Worm (Caenorhabditis elegans): Measurements from ENCODE around the gene ace-1.

The ace-1 gene

ce11 chrX:16328328-16328727 is 38.8 kb upstream of the ace-1 start, which contains the start of gene C11G6.2:
Gene C11G6.2 (plus strand): TSS chrX:16328628.
- no peak for TF ChIP-seq daf-12 (tag; optimal IDR thresholded peaks at IDR 0.05)
- TF ChIP-seq set-16 (GFP tag; IDR thresholded peaks at IDR 0.05) = no peak
- TF ChIP-seq unc-62 (GFP tag; optimal IDR thresholded peaks at IDR 0.05 in 1 of 2) = peak in 1 of 2 experiments; percentile 51
- TF ChIP-seq unc-62 (tag; optimal IDR thresholded peaks at IDR 0.05) = no peak
- no peak for TF ChIP-seq Y105C5A.15 (GFP tag; IDR thresholded peaks at IDR 0.05)

- TF ChIP-seq dve-1 (tag; optimal IDR thresholded peaks at IDR 0.05; ENCODE audit: insufficient read depth) (peak; percentile 4), daf-16 (GFP tag; optimal IDR thresholded peaks at IDR 0.05) (no peak), daf-16 (tag; optimal IDR thresholded peaks at IDR 0.05) (peak; percentile 55), zag-1 (tag; optimal IDR thresholded peaks at IDR 0.05) (no peak)
These were observed 35.7 kb upstream of the ace-1 start for ce11 chrX:16331425-16331824.

- TF ChIP-seq R02D3.7 (tag; optimal IDR thresholded peaks at IDR 0.05) (no peak), mes-2 (tag; optimal IDR thresholded peaks at IDR 0.05; ENCODE audit: poor library complexity, severe bottlenecking) (peak; percentile 76), hmg-1.1 (GFP tag; IDR thresholded peaks at IDR 0.05) (peak; percentile 67), dpl-1 (GFP tag; optimal IDR thresholded peaks at IDR 0.05) (no peak), nhr-102 (tag; optimal IDR thresholded peaks at IDR 0.05) (no peak), zfp-3 (GFP tag; conservative IDR thresholded peaks at IDR 0.05) (no peak), nhr-25 (tag; optimal IDR thresholded peaks at IDR 0.05; ENCODE audit: borderline replicate concordance, insufficient read depth) (no peak), nhr-11 (tag; optimal IDR thresholded peaks at IDR 0.05) (peak; percentile 43), T26A8.4 (GFP tag; IDR thresholded peaks at IDR 0.05) (no peak), nhr-10 (tag; optimal IDR thresholded peaks at IDR 0.05) (no peak), dmd-8 (GFP tag; IDR thresholded peaks at IDR 0.05) (no peak), ceh-28 (tag; optimal IDR thresholded peaks at IDR 0.05) (no peak), sdz-12 (GFP tag; optimal IDR thresholded peaks at IDR 0.05) (no peak), ceh-20 (GFP tag; IDR thresholded peaks at IDR 0.05) (no peak), ceh-82 (tag; optimal IDR thresholded peaks at IDR 0.05) (no peak), spr-3 (GFP tag; optimal IDR thresholded peaks at IDR 0.05) (no peak), nhr-6 (tag; optimal IDR thresholded peaks at IDR 0.05) (peak; percentile 7), hif-1 (tag; optimal IDR thresholded peaks at IDR 0.05) (no peak), ceh-44 (GFP tag; IDR thresholded peaks at IDR 0.05) (no peak), gei-8 (GFP tag; optimal IDR thresholded peaks at IDR 0.05) (no peak), F26F4.8 (GFP tag; conservative IDR thresholded peaks at IDR 0.05) (no peak), ces-1 (GFP tag; optimal IDR thresholded peaks at IDR 0.05) (no peak), F37D6.2 (tag; optimal IDR thresholded peaks at IDR 0.05) (no peak), hlh-30 (tag; optimal IDR thresholded peaks at IDR 0.05; ENCODE audit: insufficient read depth) (peak; percentile 52), Y48G9A.11 (GFP tag; IDR thresholded peaks at IDR 0.05) (no peak), D1046.2 (GFP tag; IDR thresholded peaks at IDR 0.05) (no peak), F44E2.7 (GFP tag; IDR thresholded peaks at IDR 0.05) (no peak), unc-62 (GFP tag; optimal IDR thresholded peaks at IDR 0.05 in 1 of 2) (peak in 1 of 2 experiments; percentile 78), unc-62 (tag; optimal IDR thresholded peaks at IDR 0.05) (no peak), spr-1 (tag; optimal IDR thresholded peaks at IDR 0.05) (no peak), dmd-6 (GFP tag; IDR thresholded peaks at IDR 0.05) (peak; percentile 42; the same call in 1 of the 2 replicates), daf-12 (tag; optimal IDR thresholded peaks at IDR 0.05) (no peak), jun-1 (tag; optimal IDR thresholded peaks at IDR 0.05) (no peak), lin-15B (tag; optimal IDR thresholded peaks at IDR 0.05) (no peak), attf-4 (tag; optimal IDR thresholded peaks at IDR 0.05) (no peak), tra-1 (GFP tag; IDR thresholded peaks at IDR 0.05) (no peak), egl-27 (tag; optimal IDR thresholded peaks at IDR 0.05) (no peak), nhr-28 (tag; optimal IDR thresholded peaks at IDR 0.05) (peak; percentile 71), madf-9 (GFP tag; conservative IDR thresholded peaks at IDR 0.05) (no peak), fos-1 (tag; optimal IDR thresholded peaks at IDR 0.05) (no peak), zfp-2 (tag; optimal IDR thresholded peaks at IDR 0.05) (no peak), nhr-237 (tag; optimal IDR thresholded peaks at IDR 0.05) (no peak)
These were observed 35.1 kb upstream of the ace-1 start, which contains the start of gene taf-3 for ce11 chrX:16331932-16332485. Gene taf-3 (plus strand): TSS chrX:16332435.

Data from whole organism, L4 larva.